Fruit fly (Drosophila melanogaster): Measurements from ENCODE around the gene CG5439.

CG5439 gene

DNA sequence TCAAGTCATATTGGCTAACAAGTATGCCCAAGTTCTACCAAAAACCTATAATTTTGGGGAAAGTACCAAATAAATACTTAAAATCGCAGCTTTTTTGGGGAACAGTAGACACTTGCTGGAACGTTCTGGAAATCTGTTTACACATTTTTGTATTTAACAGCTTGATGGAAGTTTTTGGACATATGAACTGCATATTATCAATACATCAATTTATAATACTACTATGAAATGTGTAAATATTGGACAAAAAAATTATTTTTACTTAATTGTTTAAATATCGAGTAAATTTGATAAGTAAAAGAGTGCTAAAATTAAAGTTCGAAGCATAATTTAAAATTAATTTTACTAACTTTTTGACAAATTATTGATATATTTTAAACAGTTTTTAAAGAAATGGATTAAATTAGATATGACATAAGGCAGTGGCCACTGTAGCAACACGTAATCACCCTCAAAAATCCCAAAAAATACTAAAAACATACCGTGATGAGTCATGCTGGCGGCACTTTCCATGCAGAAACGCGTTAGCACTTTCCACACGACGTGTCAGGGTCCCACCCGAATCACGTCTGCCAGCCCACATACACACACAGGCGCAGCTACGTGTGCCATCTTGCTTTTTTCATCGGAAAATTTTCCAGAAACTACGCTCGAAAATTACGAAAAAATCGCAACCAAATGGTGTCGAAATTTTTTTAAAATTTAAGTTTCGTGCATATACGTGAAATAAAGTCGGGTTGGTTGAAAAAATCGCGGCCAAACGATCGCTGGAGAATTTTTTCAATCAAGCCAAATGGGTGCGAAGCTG is 11.8 kb upstream of the CG5439 start, which contains the start of gene Sirt1 (continued):
- TF ChIP-seq oc (tag; optimal IDR thresholded peaks at IDR 0.05), result no peak
- TF ChIP-seq CG8290 (GFP tag; optimal IDR thresholded peaks at IDR 0.05), result peak; percentile 83
- TF ChIP-seq CG8290 (tag; optimal IDR thresholded peaks at IDR 0.05), result peak; percentile 2 to 7
- peak; percentile 87 for TF ChIP-seq CG10979 (tag; optimal IDR thresholded peaks at IDR 0.05)
- no peak for TF ChIP-seq hth (optimal IDR thresholded peaks at IDR 0.05)
- no peak for TF ChIP-seq CG3163 (GFP tag; optimal IDR thresholded peaks at IDR 0.05)
- no peak for TF ChIP-seq ems (GFP tag; optimal IDR thresholded peaks at IDR 0.05)
- peak; percentile 73 for TF ChIP-seq CG10543 (GFP tag; optimal IDR thresholded peaks at IDR 0.05)
- peak; percentile 39 for TF ChIP-seq CG9609 (GFP tag; optimal IDR thresholded peaks at IDR 0.05)
- TF ChIP-seq CG9876 (GFP tag; optimal IDR thresholded peaks at IDR 0.05), result no peak
- peak; percentile 92 for TF ChIP-seq CG31441 (GFP tag; IDR thresholded peaks at IDR 0.05)
- no peak for TF ChIP-seq CG17802 (tag; optimal IDR thresholded peaks at IDR 0.05)
- TF ChIP-seq bbx (GFP tag; IDR thresholded peaks at IDR 0.05; ENCODE audit: partially characterized antibody), result peak; percentile 63; the same call in 1 of the 2 replicates
- TF ChIP-seq lov (optimal IDR thresholded peaks at IDR 0.05), result no peak
- 0 out of 3 replicates have a peak, but pooled peaks have one; percentile 29 for TF ChIP-seq lov (GFP tag; IDR thresholded peaks at IDR 0.05)
- peak; percentile 74 for TF ChIP-seq CG4328 (GFP tag; optimal IDR thresholded peaks at IDR 0.05)
- peak; percentile 75 for TF ChIP-seq D19B (GFP tag; optimal IDR thresholded peaks at IDR 0.05)
- peak; percentile 64; the same call in 1 of the 3 replicates for TF ChIP-seq ken (GFP tag; IDR thresholded peaks at IDR 0.05)
- peak; percentile 80 for TF ChIP-seq CG33557 (GFP tag; optimal IDR thresholded peaks at IDR 0.05)
- TF ChIP-seq shn (GFP tag; optimal IDR thresholded peaks at IDR 0.05), result no peak
- peak; percentile 4 for TF ChIP-seq eyg (GFP tag; optimal IDR thresholded peaks at IDR 0.05)
- no peak for TF ChIP-seq Kr (GFP tag; optimal IDR thresholded peaks at IDR 0.05)
- peak; percentile 71 for TF ChIP-seq CG17359 (tag; optimal IDR thresholded peaks at IDR 0.05)
- peak; percentile 87 for TF ChIP-seq fd3F (GFP tag; optimal IDR thresholded peaks at IDR 0.05)
- TF ChIP-seq chn (GFP tag; optimal IDR thresholded peaks at IDR 0.05), result peak; percentile 35
- TF ChIP-seq aop (GFP tag; IDR thresholded peaks at IDR 0.05), result no peak
- TF ChIP-seq CG4820 (GFP tag; optimal IDR thresholded peaks at IDR 0.05), result peak; percentile 83
- TF ChIP-seq CG11398 (GFP tag; optimal IDR thresholded peaks at IDR 0.05), result no peak
- TF ChIP-seq yki (optimal IDR thresholded peaks at IDR 0.05), result no peak
- no peak for TF ChIP-seq CG2199 (GFP tag; IDR thresholded peaks at IDR 0.05)
- TF ChIP-seq al (GFP tag; IDR thresholded peaks at IDR 0.05), result peak; percentile 77
- TF ChIP-seq Gsc (GFP tag; IDR thresholded peaks at IDR 0.05), result no peak; the same call in 1 of the 2 replicates
- peak; percentile 26 for TF ChIP-seq Jarid2 (GFP tag; optimal IDR thresholded peaks at IDR 0.05)
- peak; percentile 88 for TF ChIP-seq CG10209 (GFP tag; optimal IDR thresholded peaks at IDR 0.05)
- peak; percentile 58 for TF ChIP-seq CG8944 (GFP tag; optimal IDR thresholded peaks at IDR 0.05)
- peak; percentile 92 for TF ChIP-seq Hr3 (GFP tag; optimal IDR thresholded peaks at IDR 0.05)
- peak; percentile 70; the same call in 1 of the 3 replicates for TF ChIP-seq jigr1 (GFP tag; IDR thresholded peaks at IDR 0.05)
- TF ChIP-seq CG15696 (tag; optimal IDR thresholded peaks at IDR 0.05), result peak; percentile 89
- no peak for TF ChIP-seq Trl (optimal IDR thresholded peaks at IDR 0.05)
- peak; percentile 14 for TF ChIP-seq Trl (GFP tag; optimal IDR thresholded peaks at IDR 0.05)
- TF ChIP-seq repo (GFP tag; optimal IDR thresholded peaks at IDR 0.05), result no peak
- TF ChIP-seq CG7357 (GFP tag; IDR thresholded peaks at IDR 0.05), result peak; percentile 83
- TF ChIP-seq Ets65A (GFP tag), result peak; percentile 90
- no peak for TF ChIP-seq dati (GFP tag; IDR thresholded peaks at IDR 0.05)
- TF ChIP-seq D19A (tag; optimal IDR thresholded peaks at IDR 0.05), result no peak
- TF ChIP-seq Fer3 (tag; optimal IDR thresholded peaks at IDR 0.05), result peak; percentile 78
- TF ChIP-seq CG18476 (GFP tag; optimal IDR thresholded peaks at IDR 0.05), result peak; percentile 55
- no peak for TF ChIP-seq p53 (GFP tag; optimal IDR thresholded peaks at IDR 0.05)
- no peak for TF ChIP-seq tna (GFP tag; IDR thresholded peaks at IDR 0.05; ENCODE audit: partially characterized antibody)
- TF ChIP-seq az2 (GFP tag; optimal IDR thresholded peaks at IDR 0.05), result peak; percentile 92
- no peak for TF ChIP-seq emc (GFP tag; optimal IDR thresholded peaks at IDR 0.05)
